Fruit fly (Drosophila melanogaster) whole organism, wandering third instar larva: ENCODE measurements around the gene PhKgamma.

ENCODE experiments used
- Abd-B ChIP-seq: fragments of >200 bp; optimal IDR thresholded peaks from 2 replicates; lab custom pipeline; 2017; ENCODE audit warnings: missing biosample characterization, missing genetic modification characterization
- CG32264 ChIP-seq: fragments of 200-800 bp; sonication (Bioruptor generic); optimal IDR thresholded peaks from 2 replicates; lab custom pipeline; 2016; ENCODE audit warnings: missing biosample characterization, missing genetic modification characterization
- CG9705 ChIP-seq: fragments of 200-800 bp; sonication (Bioruptor generic); optimal IDR thresholded peaks from 2 replicates; lab custom pipeline; 2018; ENCODE audit warnings: missing biosample characterization, mild to moderate bottlenecking, missing genetic modification characterization
- CrebA ChIP-seq: fragments of 200-800 bp; sonication (Bioruptor generic); optimal IDR thresholded peaks from 2 replicates; lab custom pipeline; 2016; ENCODE audit warnings: missing biosample characterization, mild to moderate bottlenecking, missing genetic modification characterization, borderline replicate concordance
- Dfd ChIP-seq: fragments of >200 bp; optimal IDR thresholded peaks from 2 replicates; lab custom pipeline; 2017; ENCODE audit warnings: missing biosample characterization, missing genetic modification characterization
- Dif ChIP-seq: fragments of 200-275, 200-300 bp; sonication (Bioruptor generic); optimal IDR thresholded peaks from 2 replicates; lab custom pipeline; 2018; ENCODE audit warnings: missing biosample characterization, missing genetic modification characterization; ENCODE audit not compliant: partially characterized antibody
- GATAd ChIP-seq: sonication (Bioruptor generic); optimal IDR thresholded peaks from 2 replicates; lab custom pipeline; 2016; ENCODE audit warnings: missing biosample characterization, missing genetic modification characterization
- HLH106 ChIP-seq: fragments of 200-800 bp; optimal IDR thresholded peaks from 3 replicates; lab custom pipeline; 2019; ENCODE audit warnings: missing biosample characterization, mild to moderate bottlenecking, missing genetic modification characterization, moderate library complexity
- Hnf4 ChIP-seq: fragments of 200-800 bp; sonication (Bioruptor generic); optimal IDR thresholded peaks from 2 replicates; lab custom pipeline; 2016; ENCODE audit warnings: missing biosample characterization, mild to moderate bottlenecking, missing genetic modification characterization
- Hr78 ChIP-seq: fragments of >200 bp; optimal IDR thresholded peaks from 2 replicates; lab custom pipeline; 2017; ENCODE audit warnings: missing biosample characterization, missing genetic modification characterization
- Hr83 ChIP-seq: fragments of 200-300 bp; sonication (Bioruptor generic); optimal IDR thresholded peaks from 2 replicates; lab custom pipeline; 2016; ENCODE audit warnings: missing biosample characterization, mild to moderate bottlenecking, missing genetic modification characterization, moderate library complexity; ENCODE audit not compliant: poor library complexity, severe bottlenecking
- Mio ChIP-seq: sonication (Bioruptor generic); optimal IDR thresholded peaks from 2 replicates; lab custom pipeline; 2016; ENCODE audit warnings: missing biosample characterization, missing genetic modification characterization
- Myc ChIP-seq: fragments of >200 bp; optimal IDR thresholded peaks from 2 replicates; lab custom pipeline; 2017
- N ChIP-seq: fragments of >200 bp; optimal IDR thresholded peaks from 2 replicates; lab custom pipeline; 2018; ENCODE audit warnings: missing biosample characterization, missing external identifiers, missing genetic modification characterization
- OdsH ChIP-seq: fragments of 200-800 bp; sonication (Bioruptor generic); optimal IDR thresholded peaks from 2 replicates; lab custom pipeline; 2016; ENCODE audit warnings: missing biosample characterization, mild to moderate bottlenecking, missing genetic modification characterization
- Rel ChIP-seq, 2 experiments: fragments of 200-800 bp; sonication (Bioruptor generic) in 1 of 2; optimal IDR thresholded peaks; 2 replicates in 1 of 2; 3 replicates in 1 of 2; lab custom pipeline; 2016 to 2019; ENCODE audit warnings: mild to moderate bottlenecking in 2 of 2, missing biosample characterization in 2 of 2, missing genetic modification characterization in 2 of 2, moderate library complexity in 1 of 2
- Sp1 ChIP-seq: fragments of 200-800 bp; sonication (Bioruptor generic); optimal IDR thresholded peaks from 3 replicates; lab custom pipeline; 2019; ENCODE audit warnings: missing biosample characterization, mild to moderate bottlenecking, missing genetic modification characterization, moderate library complexity
- Vsx2 ChIP-seq: fragments of 200-300, 225-300 bp; sonication (Bioruptor generic); optimal IDR thresholded peaks from 2 replicates; lab custom pipeline; 2018; ENCODE audit warnings: missing biosample characterization, missing genetic modification characterization; ENCODE audit not compliant: partially characterized antibody
- br ChIP-seq: fragments of 200-800 bp; sonication (Bioruptor generic); optimal IDR thresholded peaks from 2 replicates; lab custom pipeline; 2016; ENCODE audit warnings: missing biosample characterization, missing genetic modification characterization
- brk ChIP-seq: fragments of 200-800 bp; sonication (Bioruptor generic); optimal IDR thresholded peaks from 2 replicates; lab custom pipeline; 2016; ENCODE audit warnings: missing biosample characterization, mild to moderate bottlenecking, missing genetic modification characterization
- dmrt93B ChIP-seq: fragments of 200-800 bp; sonication (Bioruptor generic); optimal IDR thresholded peaks from 2 replicates; lab custom pipeline; 2018; ENCODE audit warnings: missing biosample characterization, mild to moderate bottlenecking, missing genetic modification characterization
- dsf ChIP-seq: sonication (Bioruptor generic); optimal IDR thresholded peaks from 2 replicates; lab custom pipeline; 2016; ENCODE audit warnings: missing biosample characterization, missing genetic modification characterization, borderline replicate concordance
- ey ChIP-seq: fragments of 200-800 bp; sonication (Bioruptor generic); optimal IDR thresholded peaks from 2 replicates; lab custom pipeline; 2016; ENCODE audit warnings: missing biosample characterization, missing genetic modification characterization
- foxo ChIP-seq, 2 experiments: fragments of 200-800 bp; sonication (Bioruptor generic); optimal IDR thresholded peaks; 2 replicates in 1 of 2; 3 replicates in 1 of 2; lab custom pipeline; 2016 to 2017; ENCODE audit warnings: missing biosample characterization in 2 of 2, missing genetic modification characterization in 2 of 2
- fru ChIP-seq: fragments of 200-800 bp; sonication (Bioruptor generic); optimal IDR thresholded peaks from 3 replicates; lab custom pipeline; 2016; ENCODE audit warnings: missing biosample characterization, mild to moderate bottlenecking, missing genetic modification characterization
- h ChIP-seq: fragments of 200-800 bp; sonication (Bioruptor generic); optimal IDR thresholded peaks from 3 replicates; lab custom pipeline; 2016; ENCODE audit warnings: missing biosample characterization, mild to moderate bottlenecking, missing genetic modification characterization
- jim ChIP-seq: fragments of 175-275, 200-325 bp; sonication (Bioruptor generic); optimal IDR thresholded peaks from 2 replicates; lab custom pipeline; 2016; ENCODE audit warnings: missing biosample characterization, mild to moderate bottlenecking, missing genetic modification characterization
- lola ChIP-seq: fragments of >200 bp; optimal IDR thresholded peaks from 2 replicates; lab custom pipeline; 2017; ENCODE audit warnings: missing biosample characterization, missing genetic modification characterization
- pan ChIP-seq: fragments of >200 bp; optimal IDR thresholded peaks from 2 replicates; lab custom pipeline; 2017
- psq ChIP-seq: fragments of 200-800 bp; sonication (Bioruptor generic); optimal IDR thresholded peaks from 3 replicates; lab custom pipeline; 2017; ENCODE audit warnings: missing biosample characterization, mild to moderate bottlenecking, missing genetic modification characterization, moderate library complexity
- sage ChIP-seq: fragments of 200-800 bp; sonication (Bioruptor generic); optimal IDR thresholded peaks from 2 replicates; lab custom pipeline; 2016; ENCODE audit warnings: missing biosample characterization, mild to moderate bottlenecking, missing genetic modification characterization
- sv ChIP-seq: fragments of 200-800 bp; sonication (Bioruptor generic); optimal IDR thresholded peaks from 3 replicates; lab custom pipeline; 2016; ENCODE audit warnings: missing biosample characterization, missing genetic modification characterization
- tai ChIP-seq: sonication (Bioruptor generic); optimal IDR thresholded peaks from 2 replicates; lab custom pipeline; 2016; ENCODE audit warnings: missing biosample characterization, missing genetic modification characterization
- usp ChIP-seq: fragments of >200 bp; optimal IDR thresholded peaks from 2 replicates; lab custom pipeline; 2017; ENCODE audit warnings: missing biosample characterization, missing genetic modification characterization
- woc ChIP-seq: sonication (Bioruptor generic); optimal IDR thresholded peaks from 2 replicates; lab custom pipeline; 2016; ENCODE audit warnings: missing biosample characterization, mild to moderate bottlenecking, missing genetic modification characterization

Gene PhKgamma

DNA sequence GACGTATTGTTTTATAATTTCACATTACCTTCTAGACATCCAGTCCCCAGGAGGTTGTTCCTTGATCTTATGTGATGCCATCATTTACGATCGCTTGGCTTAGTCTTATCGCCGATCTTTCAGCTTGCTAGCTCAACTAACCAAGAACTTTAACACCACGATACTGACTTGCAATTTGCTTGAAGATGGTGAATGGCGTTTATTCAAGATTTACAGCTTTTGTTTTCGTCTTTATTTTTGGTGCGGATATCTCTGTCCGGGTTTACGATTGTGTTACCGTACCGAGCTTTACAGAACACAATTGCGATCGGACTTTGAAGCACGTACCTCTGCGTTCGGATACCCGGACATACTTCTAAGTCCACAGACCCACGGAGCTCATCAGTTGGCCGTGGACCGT is 29.0 kb downstream of the PhKgamma start, which contains the start of gene CG15221:
CG15221 (plus strand) TSS at position 301 of the 400 bp plus-strand sequence.
- no peak for TF ChIP-seq CrebA (GFP tag; lab: Kevin White, UChicago)
- TF ChIP-seq CG9705 (GFP tag; lab: Kevin White, UChicago) = no peak
- no peak for TF ChIP-seq Dfd (GFP tag; lab: Kevin White, UChicago)
- TF ChIP-seq Abd-B (GFP tag; lab: Kevin White, UChicago) = no peak
- TF ChIP-seq ey (GFP tag; lab: Kevin White, UChicago) = no peak
- no peak for TF ChIP-seq dmrt93B (GFP tag; lab: Kevin White, UChicago)
- TF ChIP-seq jim (GFP tag; lab: Kevin White, UChicago) = no peak
- no peak for TF ChIP-seq GATAd
- TF ChIP-seq sv (GFP tag; lab: Kevin White, UChicago) = no peak
- no peak for TF ChIP-seq lola
- no peak for TF ChIP-seq brk
- no peak for TF ChIP-seq sage (GFP tag; lab: Kevin White, UChicago)
- no peak for TF ChIP-seq Hr83 (GFP tag; lab: Kevin White, UChicago)
- TF ChIP-seq Hnf4 (GFP tag; lab: Kevin White, UChicago) = no peak
- no peak for TF ChIP-seq Dif (GFP tag; lab: Kevin White, UChicago)
- TF ChIP-seq Rel (GFP tag; optimal IDR thresholded peaks at IDR 0.05; lab: Kevin White, UChicago) = no peak
- TF ChIP-seq Rel (tag; optimal IDR thresholded peaks at IDR 0.05; lab: Kevin White, UChicago) = no peak
- no peak for TF ChIP-seq dsf
- no peak for TF ChIP-seq pan (lab: Kevin White, UChicago)

DNA sequence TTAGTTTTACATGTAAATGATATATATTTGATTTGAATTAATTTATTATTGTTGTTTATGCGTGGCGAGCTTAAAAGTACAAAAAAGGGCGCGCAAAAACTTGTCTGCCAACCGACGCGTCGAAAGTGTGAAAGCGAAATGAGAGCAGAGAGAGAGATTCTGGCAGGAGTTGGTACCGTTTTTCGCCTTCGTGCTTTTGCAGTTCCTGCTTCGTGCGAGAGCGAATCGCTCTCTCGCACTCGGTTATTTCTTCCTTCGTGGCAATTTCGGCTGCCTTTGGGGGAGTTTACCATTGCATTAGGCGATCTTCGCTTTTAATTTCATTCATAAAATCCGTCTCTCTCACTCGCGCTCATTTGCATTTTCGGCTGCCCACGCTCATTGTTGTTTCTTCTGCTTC is 34.1 kb downstream of the PhKgamma start, which contains the start of gene inaF-D:
inaF-D (minus strand) TSS at position 101 of the 400 bp plus-strand sequence.
- TF ChIP-seq foxo (GFP tag; optimal IDR thresholded peaks at IDR 0.05; lab: Kevin White, UChicago) (no peak), Sp1 (no peak), h (GFP tag; lab: Kevin White, UChicago) (no peak), Dif (GFP tag; lab: Kevin White, UChicago) (no peak), CG32264 (no peak), fru (no peak), psq (GFP tag; lab: Kevin White, UChicago) (no peak), tai (no peak), Abd-B (GFP tag; lab: Kevin White, UChicago) (no peak), lola (no peak), GATAd (no peak), usp (no peak), sv (GFP tag; lab: Kevin White, UChicago) (no peak), Hnf4 (GFP tag; lab: Kevin White, UChicago) (no peak), br (no peak), CG9705 (GFP tag; lab: Kevin White, UChicago) (no peak)

DNA sequence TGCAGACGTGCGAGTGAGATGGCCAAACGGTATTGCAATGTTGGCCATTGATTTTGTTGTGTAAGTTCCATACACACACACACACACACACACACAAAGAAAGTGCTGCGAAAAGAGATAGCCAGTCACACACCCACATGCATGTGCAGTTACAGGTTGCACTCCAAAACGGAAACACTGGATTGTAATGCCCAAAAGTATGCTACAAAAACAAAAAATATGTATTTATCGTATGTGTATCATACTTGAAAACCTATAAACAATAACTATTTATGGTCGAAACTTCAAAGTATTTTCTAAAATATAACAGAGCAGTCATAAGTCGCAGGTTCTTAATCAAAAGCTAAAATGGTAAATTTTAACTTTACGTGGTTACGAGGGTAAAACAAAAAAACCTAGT is 35.1 kb downstream of the PhKgamma start:
- TF ChIP-seq Hr78 (no peak), HLH106 (tag; lab: Kevin White, UChicago) (no peak), Vsx2 (GFP tag; lab: Kevin White, UChicago) (no peak), sv (GFP tag; lab: Kevin White, UChicago) (no peak), Mio (GFP tag; lab: Kevin White, UChicago) (no peak), GATAd (no peak), psq (GFP tag; lab: Kevin White, UChicago) (no peak), tai (no peak), woc (no peak), ey (GFP tag; lab: Kevin White, UChicago) (no peak), dsf (no peak), Myc (no peak), Rel (GFP tag; optimal IDR thresholded peaks at IDR 0.05; lab: Kevin White, UChicago) (no peak), Rel (tag; optimal IDR thresholded peaks at IDR 0.05; lab: Kevin White, UChicago) (no peak), OdsH (GFP tag; lab: Kevin White, UChicago) (no peak)

DNA sequence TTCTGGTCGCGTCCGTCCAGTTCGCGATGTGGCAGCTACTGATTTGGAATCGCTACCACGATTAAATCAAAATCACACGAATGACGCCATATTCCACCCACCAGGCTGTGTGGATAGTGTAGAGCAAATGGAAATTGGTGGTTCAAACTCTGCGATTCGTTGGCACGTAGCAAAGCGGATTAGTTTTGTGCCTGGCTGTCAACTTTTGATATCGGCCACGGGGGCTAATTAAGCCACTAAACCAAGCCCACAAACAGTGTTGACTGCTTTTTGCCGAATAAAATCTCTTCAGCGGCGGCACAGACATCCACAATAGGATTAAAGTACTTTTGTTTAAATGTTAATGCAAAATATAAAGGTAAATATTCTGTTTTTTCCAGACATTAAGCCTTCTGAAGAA is 36.7 kb downstream of the PhKgamma start, which contains the start of gene inaF-C:
inaF-C (minus strand) TSS at position 101 of the 400 bp plus-strand sequence.
- TF ChIP-seq Hnf4 (GFP tag; lab: Kevin White, UChicago) = no peak
- no peak for TF ChIP-seq CrebA (GFP tag; lab: Kevin White, UChicago)
- TF ChIP-seq brk = no peak
- TF ChIP-seq pan (lab: Kevin White, UChicago) = no peak
- no peak for TF ChIP-seq Myc
- no peak for TF ChIP-seq N (GFP tag; lab: Kevin White, UChicago)
- TF ChIP-seq Dif (GFP tag; lab: Kevin White, UChicago) = no peak
- no peak for TF ChIP-seq Vsx2 (GFP tag; lab: Kevin White, UChicago)
- TF ChIP-seq Mio (GFP tag; lab: Kevin White, UChicago) = no peak
- TF ChIP-seq dsf = no peak
- TF ChIP-seq br = no peak
- no peak for TF ChIP-seq Sp1
- no peak for TF ChIP-seq tai
- no peak for TF ChIP-seq OdsH (GFP tag; lab: Kevin White, UChicago)
- TF ChIP-seq HLH106 (tag; lab: Kevin White, UChicago) = no peak
- TF ChIP-seq h (GFP tag; lab: Kevin White, UChicago) = no peak
- TF ChIP-seq, all 38 proteins: peak for 0
